Worm (Caenorhabditis elegans): ENCODE results near the gene col-122.
A peak's percentile ranks its signal among the peaks of the same experiment; 100 is the strongest.

col-122 gene

ce11 chrIV:9533071-9533470 lies 30.1 kb upstream of the col-122 start, which contains the start of gene F56H11.2:
F56H11.2 (minus strand) TSS chrIV:9533171.
- TF ChIP-seq madf-9 (GFP tag; conservative IDR thresholded peaks at IDR 0.05) (no peak), skn-1 (tag; optimal IDR thresholded peaks at IDR 0.05) (no peak), Y48G9A.11 (GFP tag; IDR thresholded peaks at IDR 0.05) (no peak), daf-16 (GFP tag; optimal IDR thresholded peaks at IDR 0.05) (no peak), daf-16 (tag; optimal IDR thresholded peaks at IDR 0.05) (peak; percentile 20), Y5F2A.4 (GFP tag; optimal IDR thresholded peaks at IDR 0.05) (no peak)

ce11 chrIV:9534342-9534741 lies 28.8 kb upstream of the col-122 start:
- TF ChIP-seq nhr-25 (tag; optimal IDR thresholded peaks at IDR 0.05; ENCODE audit: borderline replicate concordance, insufficient read depth) = peak; percentile 49
- TF ChIP-seq mdl-1 (tag; optimal IDR thresholded peaks at IDR 0.05) = no peak
- TF ChIP-seq hlh-11 (tag; optimal IDR thresholded peaks at IDR 0.05) = peak; percentile 32
- no peak for TF ChIP-seq dpl-1 (GFP tag; optimal IDR thresholded peaks at IDR 0.05)
- TF ChIP-seq egl-27 (tag; optimal IDR thresholded peaks at IDR 0.05) = no peak
- peak in 1 of 2 experiments; percentile 93 for TF ChIP-seq unc-62 (GFP tag; optimal IDR thresholded peaks at IDR 0.05 in 1 of 2)
- TF ChIP-seq unc-62 (tag; optimal IDR thresholded peaks at IDR 0.05) = no peak
- TF ChIP-seq mxl-3 (GFP tag; optimal IDR thresholded peaks at IDR 0.05) = peak; percentile 10
- peak; percentile 58 for TF ChIP-seq mep-1 (tag; optimal IDR thresholded peaks at IDR 0.05)
- TF ChIP-seq vab-7 (GFP tag; IDR thresholded peaks at IDR 0.05) = no peak
- TF ChIP-seq nhr-77 (tag; optimal IDR thresholded peaks at IDR 0.05) = peak; percentile 21
- peak; percentile 89 for TF ChIP-seq hlh-30 (tag; optimal IDR thresholded peaks at IDR 0.05; ENCODE audit: insufficient read depth)
- no peak for TF ChIP-seq lsy-2 (tag; optimal IDR thresholded peaks at IDR 0.05)
- TF ChIP-seq nhr-28 (tag; optimal IDR thresholded peaks at IDR 0.05) = peak; percentile 59
- peak; percentile 63 for TF ChIP-seq dve-1 (tag; optimal IDR thresholded peaks at IDR 0.05; ENCODE audit: insufficient read depth)
- no peak for TF ChIP-seq daf-16 (GFP tag; optimal IDR thresholded peaks at IDR 0.05)
- no peak for TF ChIP-seq daf-16 (tag; optimal IDR thresholded peaks at IDR 0.05)
- TF ChIP-seq unc-39 (tag; optimal IDR thresholded peaks at IDR 0.05) = no peak

ce11 chrIV:9535105-9535504 lies 28.1 kb upstream of the col-122 start:
- TF ChIP-seq nhr-77 (tag; optimal IDR thresholded peaks at IDR 0.05) (no peak), nhr-28 (tag; optimal IDR thresholded peaks at IDR 0.05) (peak; percentile 63), mdl-1 (tag; optimal IDR thresholded peaks at IDR 0.05) (peak in 1 of 2 experiments; percentile 19), dmd-6 (GFP tag; IDR thresholded peaks at IDR 0.05) (peak; percentile 21; the same call in 1 of the 2 replicates), dve-1 (tag; optimal IDR thresholded peaks at IDR 0.05; ENCODE audit: insufficient read depth) (peak; percentile 22), hlh-11 (tag; optimal IDR thresholded peaks at IDR 0.05) (peak; percentile 37), lir-3 (tag; optimal IDR thresholded peaks at IDR 0.05) (no peak), cey-2 (tag; optimal IDR thresholded peaks at IDR 0.05; ENCODE audit: borderline replicate concordance, insufficient read depth) (no peak), daf-19 (GFP tag; conservative IDR thresholded peaks at IDR 0.05) (no peak), hlh-30 (tag; optimal IDR thresholded peaks at IDR 0.05; ENCODE audit: insufficient read depth) (peak; percentile 63), mdt-29 (GFP tag; IDR thresholded peaks at IDR 0.05) (no peak), aha-1 (tag) (peak; percentile 88)

ce11 chrIV:9536124-9536523 lies 27.1 kb upstream of the col-122 start:
- TF ChIP-seq rbr-2 (tag; optimal IDR thresholded peaks at IDR 0.05) = no peak
- TF ChIP-seq unc-62 (GFP tag; optimal IDR thresholded peaks at IDR 0.05 in 1 of 2) = peak in 1 of 2 experiments; percentile 97
- TF ChIP-seq unc-62 (tag; optimal IDR thresholded peaks at IDR 0.05) = no peak
- no peak for TF ChIP-seq dpl-1 (GFP tag; optimal IDR thresholded peaks at IDR 0.05)
- no peak for TF ChIP-seq nhr-77 (tag; optimal IDR thresholded peaks at IDR 0.05)
- TF ChIP-seq daf-12 (tag; optimal IDR thresholded peaks at IDR 0.05) = no peak
- TF ChIP-seq aha-1 (tag) = peak; percentile 89
- TF ChIP-seq hlh-11 (tag; optimal IDR thresholded peaks at IDR 0.05) = no peak
- TF ChIP-seq ceh-82 (tag; optimal IDR thresholded peaks at IDR 0.05) = no peak
- TF ChIP-seq Y48G9A.11 (GFP tag; IDR thresholded peaks at IDR 0.05) = no peak
- TF ChIP-seq duxl-1 (tag; optimal IDR thresholded peaks at IDR 0.05; ENCODE audit: poor library complexity) = no peak
- TF ChIP-seq F44E2.7 (GFP tag; IDR thresholded peaks at IDR 0.05) = no peak
- no peak for TF ChIP-seq vab-7 (GFP tag; IDR thresholded peaks at IDR 0.05)
- no peak for TF ChIP-seq fos-1 (tag; optimal IDR thresholded peaks at IDR 0.05)

Data from whole organism, L4 larva.